Worm (Caenorhabditis elegans): ENCODE results near the gene math-45.

Gene math-45

ce11 chrII:1500959-1501358 lies 16.3 kb downstream of the math-45 start:
- no peak for TF ChIP-seq nhr-43 (tag; optimal IDR thresholded peaks at IDR 0.05; ENCODE audit: poor library complexity, severe bottlenecking)
- no peak for TF ChIP-seq elt-2 (tag; optimal IDR thresholded peaks at IDR 0.05)
- TF ChIP-seq snpc-4 (tag; optimal IDR thresholded peaks at IDR 0.05) = no peak

- TF ChIP-seq pha-4 (tag; optimal IDR thresholded peaks at IDR 0.05) (peak; percentile 11), eor-1 (tag; optimal IDR thresholded peaks at IDR 0.05) (no peak)
Measured at ce11 chrII:1500286-1500840, 16.9 kb downstream of the math-45 start, which contains the start of gene emc-1. Gene emc-1 (minus strand): TSS chrII:1500330.

ce11 chrII:1490813-1491212 lies 26.4 kb downstream of the math-45 start:
- TF ChIP-seq nhr-23 (tag; optimal IDR thresholded peaks at IDR 0.05) (no peak), lin-15B (tag; optimal IDR thresholded peaks at IDR 0.05) (no peak), tbx-2 (tag; optimal IDR thresholded peaks at IDR 0.05) (no peak), eor-1 (tag; optimal IDR thresholded peaks at IDR 0.05) (no peak), nhr-28 (tag; optimal IDR thresholded peaks at IDR 0.05) (no peak), elt-3 (tag; optimal IDR thresholded peaks at IDR 0.05) (no peak), nhr-237 (tag; optimal IDR thresholded peaks at IDR 0.05) (no peak), aly-2 (tag; optimal IDR thresholded peaks at IDR 0.05) (no peak)

ce11 chrII:1482419-1482818 lies 34.8 kb downstream of the math-45 start:
- TF ChIP-seq ceh-16 (tag; optimal IDR thresholded peaks at IDR 0.05) (no peak), elt-3 (tag; optimal IDR thresholded peaks at IDR 0.05) (no peak), nhr-76 (tag; optimal IDR thresholded peaks at IDR 0.05) (no peak), lin-39 (tag; optimal IDR thresholded peaks at IDR 0.05) (no peak), fos-1 (tag; optimal IDR thresholded peaks at IDR 0.05) (no peak), nfya-1 (tag; optimal IDR thresholded peaks at IDR 0.05; ENCODE audit: insufficient read depth) (no peak), egl-5 (tag; optimal IDR thresholded peaks at IDR 0.05) (no peak), nhr-67 (tag; optimal IDR thresholded peaks at IDR 0.05) (no peak), unc-62 (GFP tag; optimal IDR thresholded peaks at IDR 0.05) (no peak), aly-2 (tag; optimal IDR thresholded peaks at IDR 0.05) (no peak), snpc-4 (tag; optimal IDR thresholded peaks at IDR 0.05) (no peak), elt-1 (tag; optimal IDR thresholded peaks at IDR 0.05) (no peak), nhr-237 (tag; optimal IDR thresholded peaks at IDR 0.05) (no peak), ceh-82 (tag; optimal IDR thresholded peaks at IDR 0.05) (no peak), pha-4 (tag; optimal IDR thresholded peaks at IDR 0.05) (no peak)

- TF ChIP-seq eor-1 (tag; optimal IDR thresholded peaks at IDR 0.05) = no peak
- TF ChIP-seq aly-2 (tag; optimal IDR thresholded peaks at IDR 0.05) = no peak
- TF ChIP-seq egl-27 (tag; optimal IDR thresholded peaks at IDR 0.05) = no peak
- no peak for TF ChIP-seq unc-39 (tag; optimal IDR thresholded peaks at IDR 0.05)
- no peak for TF ChIP-seq nhr-28 (tag; optimal IDR thresholded peaks at IDR 0.05)
- TF ChIP-seq nhr-43 (tag; optimal IDR thresholded peaks at IDR 0.05; ENCODE audit: poor library complexity, severe bottlenecking) = no peak
- no peak for TF ChIP-seq ZK546.5 (tag; optimal IDR thresholded peaks at IDR 0.05)
Measured at ce11 chrII:1481660-1482059, 35.6 kb downstream of the math-45 start.

ce11 chrII:1478522-1478921 lies 38.7 kb downstream of the math-45 start:
- TF ChIP-seq pha-4 (tag; optimal IDR thresholded peaks at IDR 0.05) (no peak), nhr-23 (tag; optimal IDR thresholded peaks at IDR 0.05) (no peak), unc-39 (tag; optimal IDR thresholded peaks at IDR 0.05) (no peak), ztf-11 (tag; optimal IDR thresholded peaks at IDR 0.05) (no peak), ama-1 (optimal IDR thresholded peaks at IDR 0.05) (no peak), skn-1 (tag; optimal IDR thresholded peaks at IDR 0.05) (no peak), mdl-1 (tag; optimal IDR thresholded peaks at IDR 0.05) (no peak), fkh-10 (GFP tag; optimal IDR thresholded peaks at IDR 0.05) (no peak), fkh-2 (tag; optimal IDR thresholded peaks at IDR 0.05) (no peak)

- TF ChIP-seq tbx-2 (tag; optimal IDR thresholded peaks at IDR 0.05) (no peak), unc-62 (GFP tag; optimal IDR thresholded peaks at IDR 0.05) (no peak), ceh-16 (tag; optimal IDR thresholded peaks at IDR 0.05) (no peak), nhr-67 (tag; optimal IDR thresholded peaks at IDR 0.05) (no peak), egl-27 (tag; optimal IDR thresholded peaks at IDR 0.05) (no peak), ama-1 (optimal IDR thresholded peaks at IDR 0.05) (no peak), nhr-12 (tag; optimal IDR thresholded peaks at IDR 0.05) (no peak), fkh-10 (GFP tag; optimal IDR thresholded peaks at IDR 0.05) (no peak)
Measured at ce11 chrII:1477975-1478374, 39.3 kb downstream of the math-45 start.

All from whole organism, L3 larva.